Worm (Caenorhabditis elegans): ENCODE measurements around the gene T21D12.11.

T21D12.11 gene

DNA sequence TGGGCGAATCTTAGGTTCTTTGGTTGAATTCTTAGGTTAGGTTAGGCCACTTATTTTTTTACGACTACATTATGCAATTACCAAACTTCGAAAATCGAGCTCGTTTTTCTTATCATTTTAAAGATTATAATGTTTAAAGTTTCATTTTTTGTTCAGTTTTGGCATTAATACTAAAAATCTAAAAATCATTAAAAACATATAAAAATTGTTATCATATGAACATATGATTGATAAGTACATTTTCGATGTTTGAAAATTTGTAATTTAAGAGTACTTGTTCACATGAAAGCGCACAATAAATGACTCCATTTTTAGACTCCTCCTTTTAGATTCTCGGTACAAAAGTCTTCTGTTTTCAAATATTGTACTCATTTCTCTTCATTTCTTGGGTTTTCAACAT, 35.9 kb downstream of the T21D12.11 start:
- no peak for TF ChIP-seq unc-130 (tag; optimal IDR thresholded peaks at IDR 0.05)
- TF ChIP-seq elt-3 (tag; optimal IDR thresholded peaks at IDR 0.05), result no peak

DNA sequence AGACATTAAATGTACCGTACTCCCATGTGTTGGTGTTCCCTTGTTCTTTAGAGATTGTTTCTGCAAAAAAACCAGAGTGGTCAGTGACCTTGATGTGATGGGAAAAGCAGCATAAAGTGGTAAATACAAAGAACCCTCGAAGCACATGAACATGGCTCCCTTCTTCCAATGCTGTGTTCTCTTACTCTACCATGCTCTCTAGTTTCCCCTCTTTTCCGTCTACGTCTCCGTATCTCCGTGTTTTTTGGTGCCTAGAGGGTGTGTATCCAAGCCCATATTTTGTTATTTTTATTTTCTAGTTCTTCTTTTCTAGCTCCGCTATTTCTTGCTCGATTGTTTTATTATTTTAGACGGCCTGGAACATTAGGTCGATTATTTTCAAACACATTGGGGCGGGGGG, 37.4 kb downstream of the T21D12.11 start:
- no peak for TF ChIP-seq sup-37 (GFP tag; optimal IDR thresholded peaks at IDR 0.05)
- peak in 1 of 2 experiments; percentile 14 for TF ChIP-seq lin-35 (GFP tag; optimal IDR thresholded peaks at IDR 0.05)
- peak; percentile 37; the same call in 1 of the 2 replicates for TF ChIP-seq nhr-19 (GFP tag; conservative IDR thresholded peaks at IDR 0.05)
- no peak for TF ChIP-seq C16A3.4 (tag; optimal IDR thresholded peaks at IDR 0.05)
- TF ChIP-seq alr-1 (tag; optimal IDR thresholded peaks at IDR 0.05; ENCODE audit: borderline replicate concordance), result no peak
- TF ChIP-seq rnt-1 (tag; optimal IDR thresholded peaks at IDR 0.05), result peak; percentile 46
- TF ChIP-seq elt-2 (tag; optimal IDR thresholded peaks at IDR 0.05), result no peak
- no peak for TF ChIP-seq nhr-90 (tag; optimal IDR thresholded peaks at IDR 0.05; ENCODE audit: poor library complexity)
- TF ChIP-seq fkh-4 (tag; optimal IDR thresholded peaks at IDR 0.05; ENCODE audit: borderline replicate concordance), result no peak
- no peak for TF ChIP-seq pqm-1 (tag; optimal IDR thresholded peaks at IDR 0.05)
- peak; percentile 72 for TF ChIP-seq lin-14 (GFP tag; optimal IDR thresholded peaks at IDR 0.05)
- no peak for TF ChIP-seq egl-13 (tag; optimal IDR thresholded peaks at IDR 0.05)
- peak in 1 of 3 experiments; percentile 37 for TF ChIP-seq ceh-82 (tag; optimal IDR thresholded peaks at IDR 0.05)
- peak; percentile 15 to 38 for TF ChIP-seq efl-1 (optimal IDR thresholded peaks at IDR 0.05)
- peak in 1 of 2 experiments; percentile 11 for TF ChIP-seq efl-1 (GFP tag; optimal IDR thresholded peaks at IDR 0.05 in 1 of 2)
- TF ChIP-seq nhr-71 (tag; optimal IDR thresholded peaks at IDR 0.05), result peak; percentile 44
- peak; percentile 36 for TF ChIP-seq snu-23 (GFP tag; optimal IDR thresholded peaks at IDR 0.05)
- no peak for TF ChIP-seq snpc-4 (tag; optimal IDR thresholded peaks at IDR 0.05)
- TF ChIP-seq lsy-2 (tag; optimal IDR thresholded peaks at IDR 0.05), result peak in 1 of 2 experiments; percentile 23

- no peak for TF ChIP-seq nhr-85 (tag)
- no peak for TF ChIP-seq ztf-4 (tag; optimal IDR thresholded peaks at IDR 0.05)
- TF ChIP-seq nhr-71 (tag; optimal IDR thresholded peaks at IDR 0.05), result no peak
- TF ChIP-seq unc-62 (GFP tag; optimal IDR thresholded peaks at IDR 0.05), result no peak
- no peak for TF ChIP-seq pax-3 (tag; optimal IDR thresholded peaks at IDR 0.05)
- TF ChIP-seq nhr-20 (tag; optimal IDR thresholded peaks at IDR 0.05), result no peak
- TF ChIP-seq rnt-1 (tag; optimal IDR thresholded peaks at IDR 0.05), result no peak
- TF ChIP-seq tbx-2 (tag; optimal IDR thresholded peaks at IDR 0.05), result no peak
- no peak for TF ChIP-seq nhr-90 (tag; optimal IDR thresholded peaks at IDR 0.05; ENCODE audit: poor library complexity)
- no peak for TF ChIP-seq hpl-2 (GFP tag; optimal IDR thresholded peaks at IDR 0.05)
- no peak for TF ChIP-seq swsn-7 (tag; optimal IDR thresholded peaks at IDR 0.05)
- TF ChIP-seq alr-1 (tag; optimal IDR thresholded peaks at IDR 0.05; ENCODE audit: borderline replicate concordance), result no peak
- TF ChIP-seq C04F5.9 (tag; optimal IDR thresholded peaks at IDR 0.05), result no peak
These were observed 38.0 kb downstream of the T21D12.11 start, which contains the start of gene swt-1 for ce11 chrIV:307205-307604. swt-1 (plus strand) TSS chrIV:307505.

DNA sequence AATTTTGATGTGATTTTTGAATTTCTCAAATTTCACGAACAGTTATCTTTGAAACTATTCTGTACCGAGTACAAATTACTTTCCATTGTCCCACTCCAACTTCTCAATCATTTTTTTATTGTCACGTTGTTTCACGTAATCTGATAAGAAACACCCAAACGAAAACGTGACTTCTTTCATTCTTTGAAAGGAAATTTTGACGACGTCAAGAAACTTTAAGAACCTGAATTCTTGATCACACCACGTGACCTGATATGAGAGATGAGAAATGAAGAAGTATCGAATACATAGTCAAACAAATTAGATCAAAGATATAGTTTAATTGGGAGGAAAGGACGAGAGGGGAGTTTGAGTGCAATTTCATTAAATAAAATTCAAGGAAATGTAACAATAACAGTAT, 40.3 kb downstream of the T21D12.11 start:
- peak; percentile 57 for TF ChIP-seq blmp-1 (tag; optimal IDR thresholded peaks at IDR 0.05)
- TF ChIP-seq mef-2 (tag; optimal IDR thresholded peaks at IDR 0.05), result no peak
- TF ChIP-seq aly-2 (tag; optimal IDR thresholded peaks at IDR 0.05), result no peak
- no peak for TF ChIP-seq rnt-1 (tag; optimal IDR thresholded peaks at IDR 0.05)
- TF ChIP-seq hlh-17 (GFP tag; optimal IDR thresholded peaks at IDR 0.05; ENCODE audit: borderline replicate concordance), result no peak
- TF ChIP-seq dpl-1 (GFP tag; optimal IDR thresholded peaks at IDR 0.05), result peak in 1 of 3 experiments; percentile 2
- TF ChIP-seq lin-14 (GFP tag; optimal IDR thresholded peaks at IDR 0.05), result peak; percentile 66
- no peak for TF ChIP-seq nhr-77 (tag; optimal IDR thresholded peaks at IDR 0.05)
- TF ChIP-seq snu-23 (GFP tag; optimal IDR thresholded peaks at IDR 0.05), result peak; percentile 51
- TF ChIP-seq hlh-4 (tag; optimal IDR thresholded peaks at IDR 0.05), result no peak
- TF ChIP-seq nhr-19 (GFP tag; conservative IDR thresholded peaks at IDR 0.05), result peak; percentile 52
- TF ChIP-seq sptf-1 (tag; optimal IDR thresholded peaks at IDR 0.05), result no peak
- peak; percentile 35 for TF ChIP-seq nhr-47 (tag; optimal IDR thresholded peaks at IDR 0.05)
- no peak for TF ChIP-seq jun-1 (tag; optimal IDR thresholded peaks at IDR 0.05)
- TF ChIP-seq nhr-90 (tag; optimal IDR thresholded peaks at IDR 0.05; ENCODE audit: poor library complexity), result peak; percentile 46
- peak; percentile 93 for TF ChIP-seq nhr-85 (tag)
- no peak for TF ChIP-seq ces-1 (GFP tag; optimal IDR thresholded peaks at IDR 0.05)
- TF ChIP-seq egl-27 (tag; optimal IDR thresholded peaks at IDR 0.05), result no peak
- peak; percentile 51 for TF ChIP-seq grh-1 (GFP tag; IDR thresholded peaks at IDR 0.05)
- no peak for TF ChIP-seq mab-9 (GFP tag; IDR thresholded peaks at IDR 0.05)
- no peak for TF ChIP-seq mep-1 (tag; optimal IDR thresholded peaks at IDR 0.05)
- TF ChIP-seq lsy-2 (tag; optimal IDR thresholded peaks at IDR 0.05), result peak in 1 of 2 experiments; percentile 18
- TF ChIP-seq unc-130 (tag; optimal IDR thresholded peaks at IDR 0.05), result no peak
- TF ChIP-seq skn-1 (tag; optimal IDR thresholded peaks at IDR 0.05), result no peak
- no peak for TF ChIP-seq tlp-1 (tag; optimal IDR thresholded peaks at IDR 0.05)
